Fruit fly (Drosophila melanogaster) whole organism, embryonic: Measurements from ENCODE around the gene CG31454.

Experiments
- CG12942 ChIP-seq: fragments of 200-800 bp; sonication (Bioruptor generic); optimal IDR thresholded peaks from 3 replicates; lab custom pipeline; 2016; ENCODE audit warnings: missing biosample characterization, missing genetic modification characterization
- CG7372 ChIP-seq: fragments of 200-800 bp; sonication (Bioruptor generic); IDR thresholded peaks from 2 replicates; pipeline ENCODE4 v1.3.6; 2022; ENCODE audit warnings: missing biosample characterization, missing genetic modification characterization
- Dp ChIP-seq: fragments of 200-800 bp; sonication (Bioruptor generic); optimal IDR thresholded peaks from 2 replicates; lab custom pipeline; 2018; ENCODE audit warnings: missing biosample characterization, mild to moderate bottlenecking, missing genetic modification characterization, moderate library complexity
- abd-A ChIP-seq: fragments of 200-800 bp; sonication (Bioruptor generic); optimal IDR thresholded peaks from 3 replicates; lab custom pipeline; 2019; ENCODE audit warnings: missing biosample characterization, mild to moderate bottlenecking, missing genetic modification characterization, moderate library complexity
- cad ChIP-seq: fragments of >200 bp; optimal IDR thresholded peaks from 2 replicates; lab custom pipeline; 2017; ENCODE audit warnings: missing biosample characterization, missing genetic modification characterization
- nerfin-1 ChIP-seq: fragments of 200-800 bp; sonication (Bioruptor generic); optimal IDR thresholded peaks from 3 replicates; lab custom pipeline; 2019; ENCODE audit warnings: missing biosample characterization, mild to moderate bottlenecking, missing genetic modification characterization, moderate library complexity

- no peak for TF ChIP-seq CG7372 (GFP tag; lab: Robert Waterston, UW)
- TF ChIP-seq Dp: no peak
- no peak for TF ChIP-seq abd-A (tag; lab: Kevin White, UChicago)
- no peak for TF ChIP-seq nerfin-1 (tag; lab: Kevin White, UChicago)
- TF ChIP-seq cad (GFP tag; lab: Kevin White, UChicago): no peak
- no peak for TF ChIP-seq CG12942 (GFP tag; lab: Kevin White, UChicago)
These were observed at the start of gene CG31454 for dm6 chr3R:8521499-8521898.
